Fruit fly (Drosophila melanogaster): ENCODE data around the gene CG18530.

DNA sequence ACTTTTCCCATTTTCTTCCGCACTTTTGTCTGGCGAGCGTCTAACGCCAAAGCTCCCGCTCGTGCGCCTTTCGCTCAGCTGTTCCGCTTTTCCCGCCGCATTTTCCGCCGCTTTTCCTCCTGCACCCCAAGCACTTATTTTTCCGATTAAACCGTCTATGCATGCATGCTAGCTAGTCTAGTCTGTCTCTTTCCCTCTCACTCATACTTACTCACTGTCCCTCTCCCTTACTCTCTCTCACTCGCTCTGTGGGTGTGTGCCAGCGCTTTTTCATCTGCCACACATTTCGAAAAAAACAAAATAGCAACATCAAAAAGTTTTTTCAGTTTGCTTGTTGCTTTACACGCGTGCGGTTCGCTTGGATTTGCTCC is 21.1 kb downstream of the CG18530 start, which contains the start of gene CG6225:
- TF ChIP-seq Blimp-1 (GFP tag; optimal IDR thresholded peaks at IDR 0.05) (no peak), Eip93F (GFP tag; optimal IDR thresholded peaks at IDR 0.05) (no peak), vri (GFP tag; optimal IDR thresholded peaks at IDR 0.05) (no peak), CG11762 (GFP tag; optimal IDR thresholded peaks at IDR 0.05; ENCODE audit: insufficient read depth) (no peak), CG6276 (GFP tag; optimal IDR thresholded peaks at IDR 0.05) (no peak), Gug (GFP tag; IDR thresholded peaks at IDR 0.05) (no peak), achi (GFP tag; optimal IDR thresholded peaks at IDR 0.05) (no peak), CG6792 (GFP tag; optimal IDR thresholded peaks at IDR 0.05) (no peak)
